Worm (Caenorhabditis elegans): Measurements from ENCODE around the gene dct-14.
"Not testable (repeated sequence)": the region's sequence is repeated elsewhere in the genome, so short reads cannot be mapped to it uniquely, and the experiment has no call there.

The dct-14 gene

DNA sequence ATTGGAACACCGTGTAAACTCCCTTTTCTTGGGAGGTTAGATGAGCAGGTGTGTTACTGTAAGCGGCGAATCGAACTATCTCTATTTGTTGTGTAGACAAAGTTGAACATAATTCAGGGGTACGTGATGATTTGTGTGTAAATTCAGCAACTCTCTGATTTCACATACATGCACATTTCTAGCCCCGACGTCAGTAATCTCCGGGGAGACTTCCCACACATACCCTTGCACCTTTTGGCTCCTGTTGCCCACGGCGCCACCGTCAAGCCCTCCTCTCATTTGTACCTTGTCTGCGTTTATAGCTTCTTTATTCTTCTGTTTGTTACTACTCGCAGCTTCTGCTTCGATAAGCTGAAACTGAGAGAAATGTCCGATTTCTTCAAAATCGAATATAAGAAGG lies 18.6 kb upstream of the dct-14 start, which contains the start of gene Y38H6C.25:
TSS of gene Y38H6C.25 (plus strand) at position 301 of the 400 bp plus-strand sequence.
- TF ChIP-seq lin-15B (tag; optimal IDR thresholded peaks at IDR 0.05) (no peak), hpl-2 (GFP tag; optimal IDR thresholded peaks at IDR 0.05) (no peak), nhr-12 (tag; optimal IDR thresholded peaks at IDR 0.05) (no peak), hlh-4 (tag; optimal IDR thresholded peaks at IDR 0.05) (no peak), efl-1 (optimal IDR thresholded peaks at IDR 0.05) (no peak), efl-1 (GFP tag; optimal IDR thresholded peaks at IDR 0.05 in 1 of 2) (no peak), mdl-1 (tag; optimal IDR thresholded peaks at IDR 0.05) (no peak), nhr-85 (tag) (no peak)

DNA sequence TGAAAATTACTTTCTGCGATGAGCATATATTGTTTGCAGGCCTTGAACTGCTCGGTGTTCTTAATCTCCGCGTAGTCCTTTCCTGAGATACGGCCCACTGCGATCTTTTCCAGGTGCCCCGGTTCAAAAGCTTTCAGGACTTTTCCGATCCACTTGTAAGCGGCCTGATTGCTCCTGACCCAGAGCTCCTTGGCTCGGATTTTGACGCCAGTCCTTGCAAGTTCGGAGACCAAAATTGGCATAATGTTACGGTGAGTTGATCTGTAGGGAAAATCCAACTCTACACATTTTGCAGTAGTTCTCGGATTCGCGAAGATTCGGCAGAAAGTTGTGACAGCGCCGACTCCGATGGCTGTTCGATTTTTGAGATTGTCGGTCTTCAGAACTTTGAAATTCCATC lies 16.7 kb upstream of the dct-14 start:
- TF ChIP-seq unc-62 (GFP tag; optimal IDR thresholded peaks at IDR 0.05) (no peak), swsn-7 (tag; optimal IDR thresholded peaks at IDR 0.05) (no peak), nhr-85 (tag) (peak; percentile 37), ztf-11 (tag; optimal IDR thresholded peaks at IDR 0.05) (no peak)

ce11 chrV:20514483-20514882 lies 14.2 kb upstream of the dct-14 start:
- TF ChIP-seq elt-2 (tag; optimal IDR thresholded peaks at IDR 0.05): peak; percentile 6
- no peak for TF ChIP-seq nhr-20 (tag; optimal IDR thresholded peaks at IDR 0.05)

DNA sequence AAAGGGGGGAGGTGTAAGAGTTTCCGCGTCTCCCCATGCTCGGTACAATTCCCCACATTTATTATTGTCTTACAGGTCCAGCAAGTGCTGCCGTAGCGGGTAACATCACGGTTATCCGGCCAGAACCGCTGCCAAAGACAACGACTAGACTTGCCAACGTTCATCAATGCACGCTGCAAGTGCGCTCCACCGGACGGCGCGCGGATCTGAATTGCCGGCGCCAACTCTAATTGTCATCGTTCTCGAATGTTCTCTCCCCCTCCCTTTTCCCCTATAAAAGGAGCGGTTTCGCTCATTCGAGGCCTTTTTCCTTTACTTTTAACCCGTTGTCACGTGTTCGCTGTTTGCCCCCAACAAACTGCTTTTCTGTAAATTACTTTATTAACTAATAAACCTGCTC lies 13.4 kb upstream of the dct-14 start, which contains the start of gene Y38H6C.8:
TSS of gene Y38H6C.8 (plus strand) at position 301 of the 400 bp plus-strand sequence.
- TF ChIP-seq ceh-63 (GFP tag; optimal IDR thresholded peaks at IDR 0.05); Y116A8C.19 (tag; optimal IDR thresholded peaks at IDR 0.05; ENCODE audit: borderline replicate concordance); unc-130 (tag; optimal IDR thresholded peaks at IDR 0.05): not testable (repeated sequence)

- no peak for TF ChIP-seq dsc-1 (tag; optimal IDR thresholded peaks at IDR 0.05)
- no peak for TF ChIP-seq efl-1 (optimal IDR thresholded peaks at IDR 0.05)
- peak in 1 of 2 experiments; percentile 52 for TF ChIP-seq efl-1 (GFP tag; optimal IDR thresholded peaks at IDR 0.05 in 1 of 2)
These were observed 9.1 kb upstream of the dct-14 start for ce11 chrV:20509427-20509826.

DNA sequence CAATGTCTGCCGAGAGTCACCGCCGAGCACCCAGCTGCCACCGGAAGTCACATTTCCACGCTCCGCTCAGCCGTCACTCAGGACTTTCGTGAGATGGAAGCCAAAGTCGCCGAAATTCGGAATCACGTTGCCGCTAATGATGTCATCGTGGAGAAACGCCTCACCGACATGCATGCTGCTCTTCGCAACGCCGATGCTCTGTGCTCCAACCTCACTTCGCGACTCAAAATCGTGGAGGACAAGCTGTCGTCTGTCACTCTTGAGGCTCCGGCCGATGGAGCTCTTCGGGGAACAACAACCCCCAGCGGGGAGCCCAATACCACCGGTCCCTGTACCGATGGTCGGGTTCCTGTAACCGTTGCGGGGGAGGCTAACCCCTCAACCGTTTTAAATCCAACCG lies 6.2 kb upstream of the dct-14 start:
- TF ChIP-seq nhr-28 (tag; optimal IDR thresholded peaks at IDR 0.05) (no peak), mef-2 (tag; optimal IDR thresholded peaks at IDR 0.05) (no peak), nhr-85 (tag) (peak; percentile 16)

- no peak for TF ChIP-seq ceh-90 (tag; optimal IDR thresholded peaks at IDR 0.05)
- no peak for TF ChIP-seq zip-4 (GFP tag; optimal IDR thresholded peaks at IDR 0.05)
- no peak for TF ChIP-seq lin-39 (tag; optimal IDR thresholded peaks at IDR 0.05)
- no peak for TF ChIP-seq pqm-1 (tag; optimal IDR thresholded peaks at IDR 0.05)
- TF ChIP-seq blmp-1 (tag; optimal IDR thresholded peaks at IDR 0.05): no peak
- TF ChIP-seq ama-1 (optimal IDR thresholded peaks at IDR 0.05): no peak
- TF ChIP-seq lsy-2 (tag; optimal IDR thresholded peaks at IDR 0.05): no peak
- TF ChIP-seq alr-1 (tag; optimal IDR thresholded peaks at IDR 0.05; ENCODE audit: borderline replicate concordance): no peak
- no peak for TF ChIP-seq lin-14 (GFP tag; optimal IDR thresholded peaks at IDR 0.05)
- no peak for TF ChIP-seq snu-23 (GFP tag; optimal IDR thresholded peaks at IDR 0.05)
- TF ChIP-seq dsc-1 (tag; optimal IDR thresholded peaks at IDR 0.05): no peak
- no peak for TF ChIP-seq mef-2 (tag; optimal IDR thresholded peaks at IDR 0.05)
- TF ChIP-seq nhr-84 (tag; optimal IDR thresholded peaks at IDR 0.05): no peak
- no peak for TF ChIP-seq elt-3 (tag; optimal IDR thresholded peaks at IDR 0.05)
- no peak for TF ChIP-seq irx-1 (tag; optimal IDR thresholded peaks at IDR 0.05)
- no peak for TF ChIP-seq snpc-4 (tag; optimal IDR thresholded peaks at IDR 0.05)
- no peak for TF ChIP-seq nhr-11 (tag; optimal IDR thresholded peaks at IDR 0.05)
These were observed 4.7 kb upstream of the dct-14 start, which contains the start of gene Y38H6C.4 for ce11 chrV:20504997-20505396. Gene Y38H6C.4 (minus strand): TSS chrV:20505097.

Measured in whole organism, L1 larva.